Worm (Caenorhabditis elegans): ENCODE measurements around the gene F22E5.12.
"Not testable (repeated sequence)": the region's sequence is repeated elsewhere in the genome, so short reads cannot be mapped to it uniquely, and the experiment has no call there.

The F22E5.12 gene

DNA sequence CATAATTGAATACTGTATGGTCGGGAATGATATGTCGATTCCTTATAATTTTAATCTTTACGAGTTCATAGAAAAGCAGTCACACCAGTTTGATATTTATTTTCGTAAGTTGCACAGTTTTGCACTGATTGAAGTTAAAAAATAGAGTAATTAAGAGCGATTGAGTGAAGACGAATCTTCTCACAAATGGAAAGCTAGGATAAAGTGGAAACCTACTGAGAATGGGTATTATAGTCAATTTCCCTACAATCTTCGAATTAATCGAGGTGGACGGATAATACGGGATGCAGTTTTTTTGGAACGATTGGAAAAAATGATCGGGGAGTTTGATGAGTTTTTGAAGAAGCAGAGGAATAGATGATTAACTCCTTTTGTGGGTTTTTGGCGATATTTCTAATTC is 5.7 kb downstream of the F22E5.12 start, which contains the start of gene F22E5.23:
TSS of gene F22E5.23 (plus strand) at position 301 of the 400 bp plus-strand sequence.
- TF ChIP-seq lin-11 (tag; optimal IDR thresholded peaks at IDR 0.05) = no peak
- no peak for TF ChIP-seq mbf-1 (tag; optimal IDR thresholded peaks at IDR 0.05)
- no peak for TF ChIP-seq ztf-1 (GFP tag; conservative IDR thresholded peaks at IDR 0.05)
- TF ChIP-seq nhr-25 (tag; optimal IDR thresholded peaks at IDR 0.05) = no peak
- no peak for TF ChIP-seq dmd-4 (tag; optimal IDR thresholded peaks at IDR 0.05)
- no peak for TF ChIP-seq zag-1 (tag; optimal IDR thresholded peaks at IDR 0.05)
- no peak for TF ChIP-seq sma-3 (GFP tag; optimal IDR thresholded peaks at IDR 0.05)

DNA sequence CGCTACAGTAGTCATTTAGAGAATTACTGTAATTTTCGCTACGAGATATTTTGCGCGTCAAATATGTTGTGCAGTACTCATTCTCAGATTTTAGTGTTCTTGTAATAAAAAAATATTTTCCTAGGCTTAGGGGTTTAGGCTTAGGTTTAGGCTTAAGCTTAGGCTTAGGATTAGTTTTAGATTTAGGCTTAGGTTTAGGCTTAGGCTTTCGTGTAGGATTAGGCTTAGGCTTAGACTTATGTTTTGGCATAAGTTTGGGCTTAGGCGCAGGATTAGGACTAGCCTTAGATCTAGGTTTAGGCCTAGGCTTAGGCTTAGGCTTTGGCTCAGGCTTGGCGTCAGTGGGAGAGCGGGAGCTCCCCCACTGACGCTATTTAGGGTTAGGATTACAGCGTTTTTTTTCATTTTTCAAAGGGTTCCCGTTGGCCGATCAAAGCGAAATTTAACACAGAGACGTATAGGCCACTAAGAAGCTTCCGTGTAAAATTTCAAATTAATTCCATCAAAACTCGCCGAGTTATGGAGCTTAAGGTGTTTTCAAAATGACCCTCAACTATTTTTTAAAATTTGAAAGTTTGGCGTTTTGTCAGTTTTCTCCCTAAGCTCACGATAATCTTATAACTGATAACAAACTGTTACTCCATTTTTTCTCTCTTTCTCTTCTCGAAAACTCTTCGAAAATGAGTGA is 7.1 kb downstream of the F22E5.12 start, which contains the start of gene F22E5.8:
TSS of gene F22E5.8 (plus strand) at position 638 of the 688 bp plus-strand sequence.
- not testable (repeated sequence) for TF ChIP-seq nhr-11, F13H6.1, crh-2 (tag; optimal IDR thresholded peaks at IDR 0.05)

DNA sequence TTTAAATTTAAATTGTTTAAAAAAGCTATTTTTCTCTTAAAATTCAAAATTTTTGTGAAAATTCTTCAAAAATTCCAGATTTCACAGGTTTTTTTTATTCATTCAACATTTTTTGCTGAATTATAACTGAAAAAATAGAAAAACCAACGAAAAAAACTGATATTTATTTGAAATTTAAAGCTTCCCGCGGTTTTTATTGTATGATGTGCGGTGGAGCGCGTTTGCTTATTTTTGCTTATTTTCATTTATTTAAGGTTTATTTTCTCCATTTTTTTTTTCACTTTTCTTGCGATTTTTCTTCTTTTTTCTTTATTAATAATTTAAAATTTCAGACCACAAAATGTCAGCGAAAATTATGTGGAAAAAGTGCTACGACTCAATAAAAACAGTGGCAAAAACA is 8.6 kb downstream of the F22E5.12 start, which contains the start of gene F22E5.9:
TSS of gene F22E5.9 (plus strand) at position 327 of the 400 bp plus-strand sequence.
- TF ChIP-seq R02D3.7 (tag; optimal IDR thresholded peaks at IDR 0.05) (no peak), gmeb-1 (tag; optimal IDR thresholded peaks at IDR 0.05) (peak; percentile 91), unc-55 (GFP tag; optimal IDR thresholded peaks at IDR 0.05) (peak; percentile 61), ceh-16 (tag; optimal IDR thresholded peaks at IDR 0.05) (no peak), nhr-12 (tag; optimal IDR thresholded peaks at IDR 0.05) (no peak), mdl-1 (tag; optimal IDR thresholded peaks at IDR 0.05) (no peak), nhr-10 (tag; optimal IDR thresholded peaks at IDR 0.05) (no peak), crh-2 (tag; optimal IDR thresholded peaks at IDR 0.05) (no peak), C34F6.9 (tag; optimal IDR thresholded peaks at IDR 0.05) (peak; percentile 26), nhr-6 (tag; optimal IDR thresholded peaks at IDR 0.05) (no peak), ceh-82 (tag; optimal IDR thresholded peaks at IDR 0.05) (no peak), sem-4 (tag; optimal IDR thresholded peaks at IDR 0.05) (no peak), sma-3 (GFP tag; optimal IDR thresholded peaks at IDR 0.05) (no peak)

DNA sequence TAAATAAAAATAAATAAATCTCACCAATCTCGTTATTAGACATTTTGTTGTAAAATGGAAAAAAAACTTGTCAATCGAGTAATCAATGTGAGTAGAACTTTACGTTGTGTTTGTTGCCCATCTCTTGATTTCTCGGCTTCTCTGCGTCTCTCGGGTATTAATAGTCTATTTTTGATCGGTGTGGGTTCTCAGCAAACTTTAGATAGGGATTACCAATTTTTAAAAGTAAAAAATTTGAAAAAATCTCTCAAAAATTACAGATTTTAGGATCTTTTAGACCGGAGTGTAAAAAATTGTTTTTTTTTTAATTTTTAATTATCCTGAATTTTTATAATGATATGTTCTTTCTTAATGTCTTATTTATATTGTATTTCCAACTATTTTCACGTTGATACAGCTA is 9.3 kb downstream of the F22E5.12 start, which contains the start of gene F22E5.21:
TSS of gene F22E5.21 (minus strand) at position 101 of the 400 bp plus-strand sequence.
- TF ChIP-seq aly-2 (tag; optimal IDR thresholded peaks at IDR 0.05) = no peak
- no peak for TF ChIP-seq nhr-23 (tag; optimal IDR thresholded peaks at IDR 0.05)
- no peak for TF ChIP-seq nhr-237 (tag; optimal IDR thresholded peaks at IDR 0.05)
- no peak for TF ChIP-seq gmeb-1 (tag; optimal IDR thresholded peaks at IDR 0.05)
- no peak for TF ChIP-seq mab-5 (tag; optimal IDR thresholded peaks at IDR 0.05)
- TF ChIP-seq ceh-82 (tag; optimal IDR thresholded peaks at IDR 0.05) = no peak
- no peak for TF ChIP-seq snpc-4 (tag; optimal IDR thresholded peaks at IDR 0.05)
- TF ChIP-seq unc-55 (GFP tag; optimal IDR thresholded peaks at IDR 0.05) = no peak
- no peak for TF ChIP-seq Y55F3AM.14 (GFP tag; optimal IDR thresholded peaks at IDR 0.05)
- no peak for TF ChIP-seq mbf-1 (tag; optimal IDR thresholded peaks at IDR 0.05)
- TF ChIP-seq ztf-1 (GFP tag; conservative IDR thresholded peaks at IDR 0.05) = no peak
- TF ChIP-seq egl-27 (tag; optimal IDR thresholded peaks at IDR 0.05) = no peak
- TF ChIP-seq alr-1 (tag; optimal IDR thresholded peaks at IDR 0.05) = no peak
- no peak for TF ChIP-seq lin-11 (tag; optimal IDR thresholded peaks at IDR 0.05)
- no peak for TF ChIP-seq nhr-11 (tag; optimal IDR thresholded peaks at IDR 0.05)
- no peak for TF ChIP-seq nhr-21 (tag; optimal IDR thresholded peaks at IDR 0.05)

DNA sequence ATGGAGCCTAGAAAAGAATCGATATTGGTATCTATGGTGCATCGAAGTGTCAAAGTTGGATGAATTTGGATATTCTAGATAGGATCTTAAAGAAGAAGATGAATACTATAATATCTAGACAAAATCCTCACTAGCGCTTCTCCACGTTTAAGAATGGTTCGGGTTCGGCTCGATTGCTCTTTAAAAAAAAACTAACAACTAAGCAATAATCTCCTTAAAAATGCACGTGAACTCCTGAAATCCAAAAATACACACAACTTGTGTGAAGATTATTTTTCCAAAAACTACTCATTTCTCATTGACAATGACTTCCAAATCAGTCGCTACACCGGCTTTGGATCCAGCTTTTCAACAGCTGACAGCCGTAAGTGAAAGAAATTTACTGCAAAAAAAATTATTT is 15.5 kb downstream of the F22E5.12 start, which contains the start of gene D2062.1:
TSS of gene D2062.1 (plus strand) at position 301 of the 400 bp plus-strand sequence.
- TF ChIP-seq sma-3 (GFP tag; optimal IDR thresholded peaks at IDR 0.05) (no peak), unc-55 (GFP tag; optimal IDR thresholded peaks at IDR 0.05) (no peak), elt-3 (tag; optimal IDR thresholded peaks at IDR 0.05) (no peak), nhr-129 (tag; optimal IDR thresholded peaks at IDR 0.05) (no peak), nhr-23 (tag; optimal IDR thresholded peaks at IDR 0.05) (no peak), peb-1 (tag; optimal IDR thresholded peaks at IDR 0.05) (no peak), elt-1 (tag; optimal IDR thresholded peaks at IDR 0.05) (no peak), lsy-2 (tag; optimal IDR thresholded peaks at IDR 0.05) (no peak), sem-4 (tag; optimal IDR thresholded peaks at IDR 0.05) (no peak), zag-1 (tag; optimal IDR thresholded peaks at IDR 0.05) (no peak), nhr-77 (tag; optimal IDR thresholded peaks at IDR 0.05) (no peak), blmp-1 (tag; optimal IDR thresholded peaks at IDR 0.05; ENCODE audit: insufficient read depth) (no peak), nhr-6 (tag; optimal IDR thresholded peaks at IDR 0.05) (no peak)

All from whole organism, L2 larva.